Fruit fly (Drosophila melanogaster) whole organism, embryonic: ENCODE measurements around the gene rost.

Experiments used
- ATbp ChIP-seq: fragments of 200-800 bp; sonication (Bioruptor generic); optimal IDR thresholded peaks from 2 replicates; lab custom pipeline; 2017; ENCODE audit warnings: missing biosample characterization, mild to moderate bottlenecking, missing genetic modification characterization, missing genetic modification reagents
- Bgb ChIP-seq: fragments of 200-800 bp; sonication (Bioruptor generic); IDR thresholded peaks from 2 replicates; pipeline ENCODE4 v1.3.6; 2022; ENCODE audit warnings: missing biosample characterization, missing genetic modification characterization; ENCODE audit not compliant: partially characterized antibody
- CG10959 ChIP-seq: fragments of 200-800 bp; sonication (Bioruptor generic); IDR thresholded peaks from 2 replicates; pipeline ENCODE4 v1.3.6; 2022; ENCODE audit warnings: missing biosample characterization, missing genetic modification characterization
- CG11504 ChIP-seq: fragments of 200-800 bp; sonication (Bioruptor generic); optimal IDR thresholded peaks from 3 replicates; lab custom pipeline; 2019; ENCODE audit warnings: missing biosample characterization, mild to moderate bottlenecking, missing genetic modification characterization, moderate library complexity
- CG11696 ChIP-seq: fragments of 200-800 bp; sonication (Bioruptor generic); IDR thresholded peaks from 2 replicates; pipeline ENCODE4 v1.3.6; 2022; ENCODE audit warnings: missing biosample characterization, missing genetic modification characterization
- CG12104 ChIP-seq: fragments of 200-800 bp; sonication (Bioruptor generic); optimal IDR thresholded peaks from 3 replicates; lab custom pipeline; 2016; ENCODE audit warnings: missing biosample characterization, missing genetic modification characterization
- CG14441 ChIP-seq: fragments of 200-800 bp; sonication (Bioruptor generic); IDR thresholded peaks from 2 replicates; pipeline ENCODE4 v1.3.6; 2022; ENCODE audit warnings: missing biosample characterization, missing genetic modification characterization
- CG14710 ChIP-seq: fragments of 200-800 bp; sonication (Bioruptor generic); optimal IDR thresholded peaks from 3 replicates; lab custom pipeline; 2019; ENCODE audit warnings: missing biosample characterization, mild to moderate bottlenecking, missing genetic modification characterization, moderate library complexity
- CG14860 ChIP-seq: fragments of 200-800 bp; sonication (Bioruptor generic); IDR thresholded peaks from 3 replicates; pipeline ENCODE4 v1.3.6; 2022; ENCODE audit warnings: missing biosample characterization, missing genetic modification characterization; ENCODE audit not compliant: partially characterized antibody
- CG14965 ChIP-seq: fragments of 200-800 bp; sonication (Bioruptor generic); optimal IDR thresholded peaks from 2 replicates; lab custom pipeline; 2016; ENCODE audit warnings: missing biosample characterization, missing genetic modification characterization, borderline replicate concordance
- CG1529 ChIP-seq: fragments of 200-800 bp; sonication (Bioruptor generic); optimal IDR thresholded peaks from 3 replicates; lab custom pipeline; 2018; ENCODE audit warnings: missing biosample characterization, missing genetic modification characterization
- CG15601 ChIP-seq: fragments of 200-800 bp; sonication (Bioruptor generic); optimal IDR thresholded peaks from 3 replicates; lab custom pipeline; 2019; ENCODE audit warnings: missing biosample characterization, mild to moderate bottlenecking, missing genetic modification characterization, moderate library complexity
- CG16779 ChIP-seq: fragments of 200-800 bp; sonication (Bioruptor generic); IDR thresholded peaks from 2 replicates; pipeline ENCODE4 v1.3.6; 2022; ENCODE audit warnings: missing biosample characterization, missing genetic modification characterization
- CG17802 ChIP-seq: fragments of 200-800 bp; sonication (Bioruptor generic); optimal IDR thresholded peaks from 2 replicates; lab custom pipeline; 2018; ENCODE audit warnings: missing biosample characterization, mild to moderate bottlenecking, missing genetic modification characterization, moderate library complexity
- CG32772 ChIP-seq: fragments of 200-800 bp; sonication (Bioruptor generic); IDR thresholded peaks from 2 replicates; pipeline ENCODE4 v1.3.6; 2022; ENCODE audit warnings: missing biosample characterization, missing genetic modification characterization
- CG3838 ChIP-seq: fragments of 200-800 bp; sonication (Bioruptor generic); optimal IDR thresholded peaks from 3 replicates; lab custom pipeline; 2016; ENCODE audit warnings: missing biosample characterization, missing genetic modification characterization
- CG3847 ChIP-seq: fragments of 200-800 bp; sonication (Bioruptor generic); IDR thresholded peaks from 2 replicates; pipeline ENCODE4 v1.3.6; 2022; ENCODE audit warnings: missing biosample characterization, missing genetic modification characterization
- CG4730 ChIP-seq: fragments of 200-800 bp; sonication (Bioruptor generic); IDR thresholded peaks from 2 replicates; pipeline ENCODE4 v1.3.6; 2022; ENCODE audit warnings: missing biosample characterization, missing genetic modification characterization
- CG6175 ChIP-seq: fragments of 200-800 bp; sonication (Bioruptor generic); IDR thresholded peaks from 3 replicates; pipeline ENCODE4 v1.3.6; 2022; ENCODE audit warnings: missing biosample characterization, missing genetic modification characterization
- CG8924 ChIP-seq: fragments of 200-800 bp; optimal IDR thresholded peaks from 3 replicates; lab custom pipeline; 2019; ENCODE audit warnings: missing biosample characterization, mild to moderate bottlenecking, missing genetic modification characterization, moderate library complexity
- CG9876 ChIP-seq: fragments of 200-800 bp; sonication (Bioruptor generic); optimal IDR thresholded peaks from 2 replicates; lab custom pipeline; 2016; ENCODE audit warnings: missing biosample characterization, missing genetic modification characterization
- Deaf1 ChIP-seq: fragments of 200-800 bp; optimal IDR thresholded peaks from 3 replicates; lab custom pipeline; 2019; ENCODE audit warnings: missing biosample characterization, mild to moderate bottlenecking, missing genetic modification characterization, moderate library complexity
- Doc3 ChIP-seq: fragments of 200-800 bp; sonication (Bioruptor generic); IDR thresholded peaks from 3 replicates; pipeline ENCODE4 v1.3.6; 2022; ENCODE audit warnings: missing biosample characterization, missing genetic modification characterization; ENCODE audit not compliant: partially characterized antibody
- Elba2 ChIP-seq: fragments of 200-800 bp; sonication (Bioruptor generic); optimal IDR thresholded peaks from 3 replicates; lab custom pipeline; 2016; ENCODE audit warnings: missing biosample characterization, missing genetic modification characterization
- GATAe ChIP-seq: fragments of 200-800 bp; sonication (Bioruptor generic); conservative IDR thresholded peaks from 2 replicates; pipeline ENCODE4 v1.3.6; 2022; ENCODE audit warnings: missing biosample characterization, missing genetic modification characterization
- Gsc ChIP-seq: fragments of 200-800 bp; sonication (Bioruptor generic); IDR thresholded peaks from 2 replicates; pipeline ENCODE4 v1.3.6; 2022; ENCODE audit warnings: missing biosample characterization, missing genetic modification characterization
- Max ChIP-seq: fragments of 200-800 bp; sonication (Bioruptor generic); optimal IDR thresholded peaks from 2 replicates; lab custom pipeline; 2016; ENCODE audit warnings: missing biosample characterization, mild to moderate bottlenecking, missing genetic modification characterization
- Nf-YC ChIP-seq: fragments of 200-800 bp; optimal IDR thresholded peaks from 3 replicates; lab custom pipeline; 2019; ENCODE audit warnings: missing biosample characterization, mild to moderate bottlenecking, missing genetic modification characterization, moderate library complexity
- Rx ChIP-seq: fragments of 200-800 bp; sonication (Bioruptor generic); IDR thresholded peaks from 2 replicates; pipeline ENCODE4 v1.3.6; 2022; ENCODE audit warnings: missing biosample characterization, missing genetic modification characterization
- TFAM ChIP-seq: fragments of 200-800 bp; sonication (Bioruptor generic); optimal IDR thresholded peaks from 2 replicates; lab custom pipeline; 2017; ENCODE audit warnings: missing biosample characterization, missing genetic modification characterization, inconsistent platforms
- ab ChIP-seq: fragments of 200-800 bp; sonication (Bioruptor generic); optimal IDR thresholded peaks from 2 replicates; lab custom pipeline; 2016; ENCODE audit warnings: missing biosample characterization, missing genetic modification characterization
- abd-A ChIP-seq: fragments of 200-800 bp; sonication (Bioruptor generic); optimal IDR thresholded peaks from 3 replicates; lab custom pipeline; 2019; ENCODE audit warnings: missing biosample characterization, mild to moderate bottlenecking, missing genetic modification characterization, moderate library complexity
- corto ChIP-seq: fragments of 200-800 bp; sonication (Bioruptor generic); optimal IDR thresholded peaks from 2 replicates; lab custom pipeline; 2016; ENCODE audit warnings: missing biosample characterization, mild to moderate bottlenecking, missing genetic modification characterization, moderate library complexity
- da ChIP-seq: fragments of 200-800 bp; sonication (Bioruptor generic); optimal IDR thresholded peaks from 2 replicates; lab custom pipeline; 2016; ENCODE audit warnings: missing biosample characterization, missing genetic modification characterization
- exex ChIP-seq: fragments of 200-800 bp; sonication (Bioruptor generic); optimal IDR thresholded peaks from 4 replicates; lab custom pipeline; 2018; ENCODE audit warnings: missing biosample characterization, mild to moderate bottlenecking, missing genetic modification characterization, moderate library complexity
- gce ChIP-seq: fragments of 200-800 bp; sonication (Bioruptor generic); IDR thresholded peaks from 3 replicates; pipeline ENCODE4 v1.3.6; 2022; ENCODE audit warnings: missing biosample characterization, missing genetic modification characterization
- gem ChIP-seq: fragments of 200-800 bp; sonication (Bioruptor generic); optimal IDR thresholded peaks from 2 replicates; lab custom pipeline; 2019; ENCODE audit warnings: missing biosample characterization, mild to moderate bottlenecking, missing genetic modification characterization, moderate library complexity
- jumu ChIP-seq: fragments of 200-800 bp; sonication (Bioruptor generic); optimal IDR thresholded peaks from 3 replicates; lab custom pipeline; 2016; ENCODE audit warnings: missing biosample characterization, missing genetic modification characterization
- ken ChIP-seq: fragments of 200-800 bp; sonication (Bioruptor generic); IDR thresholded peaks from 3 replicates; pipeline ENCODE4 v1.3.6; 2022; ENCODE audit warnings: missing biosample characterization, missing genetic modification characterization
- lmd ChIP-seq: fragments of 200-800 bp; sonication (Bioruptor generic); IDR thresholded peaks from 2 replicates; pipeline ENCODE4 v1.3.6; 2022; ENCODE audit warnings: missing biosample characterization, missing genetic modification characterization
- mld ChIP-seq: fragments of 200-800 bp; sonication (Bioruptor generic); IDR thresholded peaks from 3 replicates; pipeline ENCODE4 v1.3.6; 2022; ENCODE audit warnings: missing biosample characterization, missing genetic modification characterization; ENCODE audit not compliant: partially characterized antibody
- odd ChIP-seq: fragments of 200-800 bp; sonication (Bioruptor generic); optimal IDR thresholded peaks from 2 replicates; lab custom pipeline; 2017; ENCODE audit warnings: missing biosample characterization, mild to moderate bottlenecking, missing genetic modification characterization
- onecut ChIP-seq: fragments of 200-800 bp; sonication (Bioruptor generic); IDR thresholded peaks from 2 replicates; pipeline ENCODE4 v1.3.6; 2022; ENCODE audit warnings: missing biosample characterization, missing genetic modification characterization
- pnt ChIP-seq: fragments of 200-800 bp; sonication (Bioruptor generic); optimal IDR thresholded peaks from 3 replicates; lab custom pipeline; 2016; ENCODE audit warnings: missing biosample characterization, missing genetic modification characterization
- psq ChIP-seq: fragments of 200-800 bp; sonication (Bioruptor generic); optimal IDR thresholded peaks from 2 replicates; lab custom pipeline; 2017; ENCODE audit warnings: missing biosample characterization, missing genetic modification characterization
- sens ChIP-seq: fragments of 200-800 bp; sonication (Bioruptor generic); peaks from one replicate; lab custom pipeline; 2016; ENCODE audit warnings: missing biosample characterization, missing genetic modification characterization
- tin ChIP-seq: fragments of 200-800 bp; sonication (Bioruptor generic); optimal IDR thresholded peaks from 3 replicates; lab custom pipeline; 2016; ENCODE audit warnings: missing biosample characterization, missing genetic modification characterization
- unpg ChIP-seq: fragments of 200-800 bp; sonication (Bioruptor generic); optimal IDR thresholded peaks from 3 replicates; lab custom pipeline; 2018; ENCODE audit warnings: missing biosample characterization, mild to moderate bottlenecking, missing genetic modification characterization, moderate library complexity
- vnd ChIP-seq: fragments of 200-800 bp; sonication (Bioruptor generic); IDR thresholded peaks from 3 replicates; pipeline ENCODE4 v1.3.6; 2022; ENCODE audit warnings: missing biosample characterization, missing genetic modification characterization; ENCODE audit not compliant: partially characterized antibody
- z ChIP-seq: fragments of 200-800 bp; sonication (Bioruptor generic); IDR thresholded peaks from 3 replicates; pipeline ENCODE4 v1.3.6; 2022; ENCODE audit warnings: missing biosample characterization, missing genetic modification characterization
- zen ChIP-seq: fragments of 200-800 bp; sonication (Bioruptor generic); optimal IDR thresholded peaks from 3 replicates; lab custom pipeline; 2018; ENCODE audit warnings: missing biosample characterization, mild to moderate bottlenecking, missing genetic modification characterization, moderate library complexity

Gene rost

DNA sequence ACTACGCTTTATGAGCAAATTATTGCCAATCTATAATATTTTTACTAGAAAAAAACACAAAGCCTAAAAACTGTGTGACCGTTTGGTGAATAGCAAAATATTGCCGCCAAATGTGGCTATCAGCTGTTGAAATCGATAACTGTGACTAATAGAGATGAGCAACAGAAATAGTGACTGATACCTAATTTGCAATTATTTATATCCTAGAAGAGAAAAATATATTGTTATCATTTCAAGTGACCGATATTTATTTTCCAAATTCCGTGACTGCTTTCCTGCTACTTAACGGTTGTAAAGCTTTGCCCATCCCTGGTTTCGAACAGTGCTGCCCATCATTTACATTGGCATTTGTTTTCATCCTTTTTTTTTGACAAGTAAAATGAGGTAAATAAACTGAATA is 7.9 kb upstream of the rost start, which contains the start of the genes alien and CG18661 (continued):
- peak; percentile 41 for TF ChIP-seq Elba2 (GFP tag; lab: Kevin White, UChicago)
- peak; percentile 32 for TF ChIP-seq exex
- peak; percentile 91 for TF ChIP-seq CG32772 (GFP tag; lab: Robert Waterston, UW)
- TF ChIP-seq da (GFP tag; lab: Kevin White, UChicago): peak; percentile 30
- TF ChIP-seq Bgb: peak; percentile 40; the same call in 1 of the 2 replicates
- TF ChIP-seq z (GFP tag; lab: Robert Waterston, UW): no peak
- peak; percentile 91 for TF ChIP-seq CG14441 (GFP tag; lab: Robert Waterston, UW)
- TF ChIP-seq ab (GFP tag; lab: Kevin White, UChicago): peak; percentile 43
- TF ChIP-seq CG16779 (GFP tag; lab: Robert Waterston, UW): peak; percentile 64
- peak; percentile 70 for TF ChIP-seq unpg (GFP tag; lab: Kevin White, UChicago)
- no peak for TF ChIP-seq ATbp
- TF ChIP-seq CG15601 (tag; lab: Kevin White, UChicago): peak; percentile 53
- TF ChIP-seq CG3847: peak; percentile 98
- peak; percentile 50; the same call in 1 of the 2 replicates for TF ChIP-seq CG11696
- peak; percentile 9 for TF ChIP-seq CG14965 (GFP tag; lab: Kevin White, UChicago)
- TF ChIP-seq TFAM: no peak
- TF ChIP-seq Doc3: no peak
- peak; percentile 48; the same call in 1 of the 2 replicates for TF ChIP-seq Gsc (GFP tag; lab: Robert Waterston, UW)
- TF ChIP-seq psq: peak; percentile 74
- TF ChIP-seq Nf-YC (tag; lab: Kevin White, UChicago): peak; percentile 45
- peak; percentile 43 for TF ChIP-seq CG12104
- peak; percentile 55; the same call in 1 of the 2 replicates for TF ChIP-seq GATAe (GFP tag; lab: Robert Waterston, UW)
- no peak for TF ChIP-seq abd-A (tag; lab: Kevin White, UChicago)
- peak; percentile 74 for TF ChIP-seq CG3838 (GFP tag; lab: Kevin White, UChicago)
- peak; percentile 42 for TF ChIP-seq CG8924
- peak; percentile 90 for TF ChIP-seq CG11504 (tag; lab: Kevin White, UChicago)
- no peak for TF ChIP-seq CG1529
- TF ChIP-seq onecut (GFP tag; lab: Robert Waterston, UW): peak; percentile 89
- peak; percentile 83 for TF ChIP-seq CG4730 (GFP tag; lab: Robert Waterston, UW)
- TF ChIP-seq mld (GFP tag; lab: Robert Waterston, UW): no peak
- peak; percentile 9 for TF ChIP-seq CG17802 (tag; lab: Kevin White, UChicago)
- TF ChIP-seq CG14710 (tag; lab: Kevin White, UChicago): peak; percentile 79
- peak; percentile 45 for TF ChIP-seq Max
- peak; percentile 91 for TF ChIP-seq lmd (GFP tag; lab: Robert Waterston, UW)
- TF ChIP-seq pnt (GFP tag; lab: Kevin White, UChicago): peak; percentile 97
- peak; percentile 14 for TF ChIP-seq Deaf1 (tag; lab: Kevin White, UChicago)
- no peak for TF ChIP-seq corto
- TF ChIP-seq CG9876 (GFP tag; lab: Kevin White, UChicago): peak; percentile 77
- peak; percentile 43; the same call in 1 of the 3 replicates for TF ChIP-seq CG14860 (GFP tag; lab: Robert Waterston, UW)
- peak; percentile 98 for TF ChIP-seq sens (GFP tag; lab: Kevin White, UChicago)
- peak; percentile 58; the same call in 2 of the 3 replicates for TF ChIP-seq gce (GFP tag; lab: Robert Waterston, UW)
- peak; percentile 66 for TF ChIP-seq zen (tag; lab: Kevin White, UChicago)
- peak; percentile 92 for TF ChIP-seq tin (GFP tag; lab: Kevin White, UChicago)
- TF ChIP-seq gem (tag; lab: Kevin White, UChicago): peak; percentile 83
- peak; percentile 80; the same call in 2 of the 3 replicates for TF ChIP-seq CG6175 (GFP tag; lab: Robert Waterston, UW)
- no peak for TF ChIP-seq odd (GFP tag; lab: Kevin White, UChicago)
- peak; percentile 79 for TF ChIP-seq Rx
- TF ChIP-seq jumu (GFP tag; lab: Kevin White, UChicago): peak; percentile 94
- peak; percentile 91 for TF ChIP-seq ken (GFP tag; lab: Robert Waterston, UW)
- TF ChIP-seq vnd (GFP tag; lab: Robert Waterston, UW): peak; percentile 60; the same call in 2 of the 3 replicates
- peak; percentile 88 for TF ChIP-seq CG10959
